Fruit fly (Drosophila melanogaster): ENCODE results near the gene Sec16.
A peak's percentile ranks its signal among the peaks of the same experiment; 100 is the strongest.

Sec16 gene

dm6 chrX:12625594-12626274, 29.9 kb downstream of the Sec16 start:
- TF ChIP-seq CG7556 (GFP tag; optimal IDR thresholded peaks at IDR 0.05) (no peak), Fer2 (tag; optimal IDR thresholded peaks at IDR 0.05) (no peak), kni (GFP tag; optimal IDR thresholded peaks at IDR 0.05) (no peak), sens-2 (GFP tag; IDR thresholded peaks at IDR 0.05) (no peak), Bdp1 (GFP tag; optimal IDR thresholded peaks at IDR 0.05) (no peak), ash1 (GFP tag; optimal IDR thresholded peaks at IDR 0.05) (no peak), trem (tag; optimal IDR thresholded peaks at IDR 0.05) (no peak), CG9932 (GFP tag; IDR thresholded peaks at IDR 0.05) (no peak), Nf-YB (GFP tag; optimal IDR thresholded peaks at IDR 0.05) (no peak), CG4360 (GFP tag; IDR thresholded peaks at IDR 0.05) (no peak), stwl (tag; optimal IDR thresholded peaks at IDR 0.05) (no peak), CG31388 (GFP tag; optimal IDR thresholded peaks at IDR 0.05) (no peak), HLHmδ (GFP tag; optimal IDR thresholded peaks at IDR 0.05) (no peak), CG17829 (tag; optimal IDR thresholded peaks at IDR 0.05) (no peak), Gug (GFP tag; IDR thresholded peaks at IDR 0.05) (no peak), CG32772 (GFP tag; IDR thresholded peaks at IDR 0.05) (no peak), CG6254 (GFP tag; optimal IDR thresholded peaks at IDR 0.05) (no peak), ase (GFP tag; IDR thresholded peaks at IDR 0.05) (no peak), oc (tag; optimal IDR thresholded peaks at IDR 0.05) (no peak), CG6683 (GFP tag; optimal IDR thresholded peaks at IDR 0.05) (no peak), CG31441 (GFP tag; IDR thresholded peaks at IDR 0.05) (peak; percentile 13; the same call in 1 of the 2 replicates), CG34376 (GFP tag; optimal IDR thresholded peaks at IDR 0.05) (no peak), dysf (GFP tag; IDR thresholded peaks at IDR 0.05) (no peak), zf30C (GFP tag; optimal IDR thresholded peaks at IDR 0.05) (no peak), CG3726 (GFP tag; IDR thresholded peaks at IDR 0.05) (no peak), Atf-2 (GFP tag; optimal IDR thresholded peaks at IDR 0.05) (no peak), her (GFP tag; optimal IDR thresholded peaks at IDR 0.05) (no peak), nmo (GFP tag; optimal IDR thresholded peaks at IDR 0.05) (no peak), CG14860 (GFP tag; IDR thresholded peaks at IDR 0.05; ENCODE audit: partially characterized antibody) (no peak), CG1603 (tag; optimal IDR thresholded peaks at IDR 0.05) (no peak), dmrt99B (tag; optimal IDR thresholded peaks at IDR 0.05) (peak; percentile 30), Med (GFP tag) (peak; percentile 18), CG10462 (GFP tag; optimal IDR thresholded peaks at IDR 0.05) (no peak), rib (GFP tag; IDR thresholded peaks at IDR 0.05) (no peak), ara (GFP tag; IDR thresholded peaks at IDR 0.05) (no peak), maf-S (GFP tag; optimal IDR thresholded peaks at IDR 0.05) (no peak), CG8924 (tag; optimal IDR thresholded peaks at IDR 0.05) (no peak), exex (tag; optimal IDR thresholded peaks at IDR 0.05) (no peak), CG15514 (GFP tag; optimal IDR thresholded peaks at IDR 0.05) (no peak), cas (GFP tag; IDR thresholded peaks at IDR 0.05) (no peak), H2.0 (GFP tag; IDR thresholded peaks at IDR 0.05) (no peak), croc (GFP tag; conservative IDR thresholded peaks at IDR 0.05) (no peak), Scr (GFP tag; IDR thresholded peaks at IDR 0.05; ENCODE audit: partially characterized antibody) (no peak), Oaz (GFP tag; IDR thresholded peaks at IDR 0.05) (no peak), CG12299 (tag; optimal IDR thresholded peaks at IDR 0.05) (no peak), CG9817 (tag; optimal IDR thresholded peaks at IDR 0.05) (no peak), chinmo (GFP tag; IDR thresholded peaks at IDR 0.05; ENCODE audit: partially characterized antibody) (no peak), Dek (tag; optimal IDR thresholded peaks at IDR 0.05) (no peak), row (GFP tag; IDR thresholded peaks at IDR 0.05) (peak; percentile 55), sima (GFP tag; optimal IDR thresholded peaks at IDR 0.05) (no peak)
